Worm (Caenorhabditis elegans): ENCODE data around the gene cpg-18.

DNA sequence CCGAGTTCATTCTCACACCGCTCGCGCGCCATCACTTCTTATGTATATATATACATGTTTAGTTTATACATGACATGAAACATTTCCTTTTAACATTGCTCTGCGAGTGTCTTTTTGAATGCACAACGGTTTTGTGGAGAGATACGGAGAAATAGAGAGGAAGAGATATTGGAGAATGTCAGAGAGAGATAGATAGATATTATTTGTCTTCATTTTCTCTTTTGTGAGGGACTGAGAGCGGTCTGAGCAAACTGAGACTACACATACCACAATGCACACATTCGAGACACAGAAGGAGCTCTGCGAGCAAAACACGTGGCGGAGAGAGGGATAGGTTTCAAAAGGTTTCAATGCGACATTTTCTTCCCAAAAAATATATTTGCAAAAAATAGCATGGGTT is 18.4 kb downstream of the cpg-18 start:
- TF ChIP-seq F23B12.7 (tag; optimal IDR thresholded peaks at IDR 0.05; ENCODE audit: insufficient read depth): no peak
- no peak for TF ChIP-seq C17E4.6 (GFP tag; IDR thresholded peaks at IDR 0.05)
- TF ChIP-seq lsl-1 (GFP tag; optimal IDR thresholded peaks at IDR 0.05): no peak
- no peak for TF ChIP-seq hlh-26 (GFP tag; conservative IDR thresholded peaks at IDR 0.05)
- no peak for TF ChIP-seq tbx-9 (tag; optimal IDR thresholded peaks at IDR 0.05; ENCODE audit: borderline replicate concordance)
- TF ChIP-seq dpl-1 (GFP tag; optimal IDR thresholded peaks at IDR 0.05): no peak
- no peak for TF ChIP-seq snpc-4 (GFP tag; optimal IDR thresholded peaks at IDR 0.05)
- no peak for TF ChIP-seq snpc-4 (tag; optimal IDR thresholded peaks at IDR 0.05)
- TF ChIP-seq madf-3 (GFP tag; IDR thresholded peaks at IDR 0.05): no peak
- no peak for TF ChIP-seq cebp-2 (GFP tag; IDR thresholded peaks at IDR 0.05)
- no peak for TF ChIP-seq ama-1 (optimal IDR thresholded peaks at IDR 0.05)
- TF ChIP-seq ama-1 (GFP tag; optimal IDR thresholded peaks at IDR 0.05): no peak
- TF ChIP-seq somi-1 (GFP tag; optimal IDR thresholded peaks at IDR 0.05): no peak
- no peak for TF ChIP-seq F33H1.4 (GFP tag; IDR thresholded peaks at IDR 0.05)
- TF ChIP-seq sptf-2 (GFP tag; optimal IDR thresholded peaks at IDR 0.05): no peak
